Worm (Caenorhabditis elegans) whole organism, late embryonic: ENCODE measurements around the gene F59B10.6.

Experiments
- C38D4.7 ChIP-seq: fragments of 200-800 bp; sonication (Bioruptor generic); optimal IDR thresholded peaks from 2 replicates; lab custom pipeline; 2018; ENCODE audit warnings: mild to moderate bottlenecking, missing genetic modification characterization, moderate library complexity, missing compliant biosample characterization
- T23F11.4 ChIP-seq: fragments of 200-800 bp; sonication (Bioruptor generic); optimal IDR thresholded peaks from 2 replicates; lab custom pipeline; 2018; ENCODE audit warnings: mild to moderate bottlenecking, missing genetic modification characterization, missing compliant biosample characterization
- ahr-1 ChIP-seq: sonication (generic microtip); optimal IDR thresholded peaks from 2 replicates; lab custom pipeline; 2016; ENCODE audit warnings: missing genetic modification characterization, missing compliant biosample characterization
- ceh-18 ChIP-seq: sonication (generic microtip); optimal IDR thresholded peaks from 2 replicates; lab custom pipeline; 2016; ENCODE audit warnings: missing genetic modification characterization, missing compliant biosample characterization
- ceh-22 ChIP-seq: sonication (generic microtip); optimal IDR thresholded peaks from 2 replicates; lab custom pipeline; 2017; ENCODE audit warnings: missing biosample characterization, missing genetic modification characterization
- ceh-24 ChIP-seq: sonication (generic microtip); optimal IDR thresholded peaks from 2 replicates; lab custom pipeline; 2016; ENCODE audit warnings: mild to moderate bottlenecking, missing genetic modification characterization, missing compliant biosample characterization
- ceh-30 ChIP-seq: fragments of 150-350 bp; optimal IDR thresholded peaks from 2 replicates; lab custom pipeline; 2014; ENCODE audit warnings: missing biosample characterization, missing genetic modification characterization
- ceh-31 ChIP-seq: sonication (generic microtip); optimal IDR thresholded peaks from 2 replicates; lab custom pipeline; 2016; ENCODE audit warnings: missing genetic modification characterization, missing compliant biosample characterization
- ceh-34 ChIP-seq: sonication (generic microtip); optimal IDR thresholded peaks from 2 replicates; lab custom pipeline; 2016; ENCODE audit warnings: mild to moderate bottlenecking, missing genetic modification characterization, missing compliant biosample characterization
- ceh-48 ChIP-seq: sonication (generic microtip); optimal IDR thresholded peaks from 2 replicates; lab custom pipeline; 2016; ENCODE audit warnings: missing genetic modification characterization, inconsistent platforms, missing compliant biosample characterization
- dmd-4 ChIP-seq: sonication (generic microtip); optimal IDR thresholded peaks from 2 replicates; lab custom pipeline; 2016; ENCODE audit warnings: borderline replicate concordance, missing genetic modification characterization, missing compliant biosample characterization
- dve-1 ChIP-seq: sonication (generic microtip); optimal IDR thresholded peaks from 2 replicates; lab custom pipeline; 2017; ENCODE audit warnings: antibody characterized with exemption, mild to moderate bottlenecking, missing genetic modification characterization, missing compliant biosample characterization
- elt-2 ChIP-seq: sonication (generic microtip); optimal IDR thresholded peaks from 2 replicates; lab custom pipeline; 2016; ENCODE audit warnings: missing genetic modification reagents, missing genetic modification characterization, missing compliant biosample characterization
- elt-4 ChIP-seq: sonication (generic microtip); optimal IDR thresholded peaks from 2 replicates; lab custom pipeline; 2016; ENCODE audit warnings: missing genetic modification characterization, missing compliant biosample characterization
- fkh-10 ChIP-seq: fragments of 150-350 bp; optimal IDR thresholded peaks from 2 replicates; lab custom pipeline; 2014; ENCODE audit warnings: missing biosample characterization, missing genetic modification reagents, missing genetic modification characterization
- fkh-6 ChIP-seq: sonication (generic microtip); optimal IDR thresholded peaks from 2 replicates; lab custom pipeline; 2016; ENCODE audit warnings: missing genetic modification characterization, missing compliant biosample characterization
- hlh-15 ChIP-seq: sonication (generic microtip); optimal IDR thresholded peaks from 2 replicates; lab custom pipeline; 2016; ENCODE audit warnings: missing genetic modification characterization, missing compliant biosample characterization
- hlh-30 ChIP-seq: sonication (generic microtip); optimal IDR thresholded peaks from 2 replicates; lab custom pipeline; 2017; ENCODE audit warnings: antibody characterized with exemption, missing genetic modification characterization, missing compliant biosample characterization; ENCODE audit not compliant: insufficient read depth
- hlh-6 ChIP-seq: sonication (generic microtip); optimal IDR thresholded peaks from 2 replicates; lab custom pipeline; 2016; ENCODE audit warnings: missing genotype, missing genetic modification characterization, missing compliant biosample characterization
- hlh-8 ChIP-seq: sonication (generic microtip); optimal IDR thresholded peaks from 2 replicates; lab custom pipeline; 2016; ENCODE audit warnings: missing genotype, missing genetic modification characterization, missing compliant biosample characterization
- lim-6 ChIP-seq: sonication (generic microtip); optimal IDR thresholded peaks from 2 replicates; lab custom pipeline; 2016; ENCODE audit warnings: missing genetic modification characterization, missing compliant biosample characterization
- madf-2 ChIP-seq: sonication (generic microtip); optimal IDR thresholded peaks from 2 replicates; lab custom pipeline; 2017; ENCODE audit warnings: missing genetic modification characterization, missing compliant biosample characterization
- mec-3 ChIP-seq: sonication (generic microtip); optimal IDR thresholded peaks from 2 replicates; lab custom pipeline; 2016; ENCODE audit warnings: borderline replicate concordance, missing genetic modification characterization, missing compliant biosample characterization
- nhr-232 ChIP-seq: sonication (generic microtip); optimal IDR thresholded peaks from 2 replicates; lab custom pipeline; 2016; ENCODE audit warnings: missing genetic modification characterization, missing compliant biosample characterization
- odd-2 ChIP-seq: sonication (generic microtip); optimal IDR thresholded peaks from 2 replicates; lab custom pipeline; 2017; ENCODE audit warnings: antibody characterized with exemption, mild to moderate bottlenecking, missing genetic modification characterization, missing compliant biosample characterization
- pag-3 ChIP-seq: sonication (generic microtip); optimal IDR thresholded peaks from 2 replicates; lab custom pipeline; 2016; ENCODE audit warnings: missing compliant biosample characterization, missing genetic modification characterization, borderline replicate concordance
- pat-9 ChIP-seq: fragments of 200-800 bp; sonication (Bioruptor generic); optimal IDR thresholded peaks from 2 replicates; lab custom pipeline; 2018; ENCODE audit warnings: mild to moderate bottlenecking, missing genetic modification characterization, moderate library complexity, missing compliant biosample characterization
- pax-1 ChIP-seq: fragments of 150-350 bp; optimal IDR thresholded peaks from 2 replicates; lab custom pipeline; 2014; ENCODE audit warnings: missing biosample characterization, missing genetic modification characterization
- pqm-1 ChIP-seq: sonication (generic microtip); optimal IDR thresholded peaks from 2 replicates; lab custom pipeline; 2016; ENCODE audit warnings: missing genetic modification characterization, missing compliant biosample characterization
- pros-1 ChIP-seq: fragments of 150-350 bp; optimal IDR thresholded peaks from 2 replicates; lab custom pipeline; 2014; ENCODE audit warnings: missing biosample characterization, missing genetic modification reagents, missing genetic modification characterization
- rnt-1 ChIP-seq: sonication (generic microtip); optimal IDR thresholded peaks from 2 replicates; lab custom pipeline; 2016; ENCODE audit warnings: missing genetic modification characterization, missing compliant biosample characterization
- tbx-7 ChIP-seq: sonication (generic microtip); optimal IDR thresholded peaks from 2 replicates; lab custom pipeline; 2016; ENCODE audit warnings: missing genotype, missing genetic modification characterization, missing compliant biosample characterization
- ttx-3 ChIP-seq: sonication (generic microtip); optimal IDR thresholded peaks from 2 replicates; lab custom pipeline; 2016; ENCODE audit warnings: missing genetic modification reagents, missing genetic modification characterization, missing compliant biosample characterization
- unc-3 ChIP-seq, 2 experiments: fragments of 200-800 bp in 1 of 2; sonication (Bioruptor generic) in 1 of 2; sonication (generic microtip) in 1 of 2; conservative IDR thresholded peaks in 1 of 2; optimal IDR thresholded peaks in 1 of 2; 2 replicates each; pipeline versions ENCODE4 v1.3.6 to Lab custom; 2016 to 2022; ENCODE audit warnings: missing compliant biosample characterization in 2 of 2, missing genetic modification characterization in 2 of 2, missing genetic modification reagents in 1 of 2
- unc-55 ChIP-seq: sonication (generic microtip); optimal IDR thresholded peaks from 2 replicates; lab custom pipeline; 2017; ENCODE audit warnings: missing biosample characterization, missing genetic modification reagents, missing genetic modification characterization
- ztf-16 ChIP-seq: sonication (generic microtip); optimal IDR thresholded peaks from 2 replicates; lab custom pipeline; 2017; ENCODE audit warnings: missing genetic modification characterization, missing compliant biosample characterization

The F59B10.6 gene

ce11 chrII:10547803-10548693, 23.8 kb upstream of the F59B10.6 start:
- TF ChIP-seq fkh-6 (tag; lab: Kevin White, UChicago) (no peak), nhr-232 (tag; lab: Kevin White, UChicago) (no peak), ceh-24 (tag; lab: Kevin White, UChicago) (no peak), pros-1 (tag; lab: Kevin White, UChicago) (no peak), hlh-15 (tag; lab: Kevin White, UChicago) (no peak), ceh-34 (tag; lab: Kevin White, UChicago) (no peak), ttx-3 (tag; lab: Kevin White, UChicago) (no peak), unc-3 (GFP tag; conservative IDR thresholded peaks at IDR 0.05; lab: Robert Waterston, UW) (no peak), unc-3 (tag; optimal IDR thresholded peaks at IDR 0.05; lab: Kevin White, UChicago) (no peak), elt-2 (tag; lab: Kevin White, UChicago) (peak; percentile 39), ceh-18 (tag; lab: Kevin White, UChicago) (no peak), odd-2 (tag; lab: Kevin White, UChicago) (no peak), pag-3 (tag; lab: Kevin White, UChicago) (no peak), hlh-30 (tag; lab: Kevin White, UChicago) (peak; percentile 92), hlh-6 (tag; lab: Kevin White, UChicago) (no peak), elt-4 (tag; lab: Kevin White, UChicago) (no peak), rnt-1 (tag; lab: Kevin White, UChicago) (no peak), pqm-1 (tag; lab: Kevin White, UChicago) (no peak), pat-9 (tag; lab: Kevin White, UChicago) (no peak), fkh-10 (GFP tag; lab: Kevin White, UChicago) (no peak), ceh-31 (tag; lab: Kevin White, UChicago) (peak; percentile 10), hlh-8 (tag; lab: Kevin White, UChicago) (no peak), mec-3 (tag; lab: Kevin White, UChicago) (no peak), T23F11.4 (GFP tag; lab: Kevin White, UChicago) (no peak), pax-1 (no peak)

- peak; percentile 26 for TF ChIP-seq hlh-8 (tag; lab: Kevin White, UChicago)
- no peak for TF ChIP-seq C38D4.7
- TF ChIP-seq lim-6 (tag; lab: Kevin White, UChicago) = peak; percentile 17
- TF ChIP-seq ztf-16 (tag; lab: Kevin White, UChicago) = no peak
- TF ChIP-seq ceh-30 (tag; lab: Kevin White, UChicago) = no peak
- no peak for TF ChIP-seq ceh-48 (tag; lab: Kevin White, UChicago)
- TF ChIP-seq ceh-22 (tag; lab: Kevin White, UChicago) = no peak
- peak; percentile 11 for TF ChIP-seq hlh-6 (tag; lab: Kevin White, UChicago)
- peak; percentile 24 for TF ChIP-seq tbx-7
- TF ChIP-seq ceh-24 (tag; lab: Kevin White, UChicago) = no peak
- peak; percentile 12 for TF ChIP-seq elt-4 (tag; lab: Kevin White, UChicago)
Measured at ce11 chrII:10547311-10547710, 23.0 kb upstream of the F59B10.6 start.

- TF ChIP-seq unc-55 = peak; percentile 79
- TF ChIP-seq elt-2 (tag; lab: Kevin White, UChicago) = no peak
Measured at ce11 chrII:10546784-10547087, 22.5 kb upstream of the F59B10.6 start.

- no peak for TF ChIP-seq ceh-30 (tag; lab: Kevin White, UChicago)
- TF ChIP-seq dmd-4 = no peak
- no peak for TF ChIP-seq hlh-6 (tag; lab: Kevin White, UChicago)
- no peak for TF ChIP-seq ttx-3 (tag; lab: Kevin White, UChicago)
- no peak for TF ChIP-seq ceh-22 (tag; lab: Kevin White, UChicago)
- TF ChIP-seq pros-1 (tag; lab: Kevin White, UChicago) = no peak
- TF ChIP-seq madf-2 (tag; lab: Kevin White, UChicago) = no peak
- no peak for TF ChIP-seq dve-1 (tag; lab: Kevin White, UChicago)
- no peak for TF ChIP-seq elt-2 (tag; lab: Kevin White, UChicago)
- no peak for TF ChIP-seq ahr-1
- no peak for TF ChIP-seq unc-3 (GFP tag; conservative IDR thresholded peaks at IDR 0.05; lab: Robert Waterston, UW)
- TF ChIP-seq unc-3 (tag; optimal IDR thresholded peaks at IDR 0.05; lab: Kevin White, UChicago) = no peak
- TF ChIP-seq rnt-1 (tag; lab: Kevin White, UChicago) = no peak
Measured at ce11 chrII:10545924-10546783, 21.9 kb upstream of the F59B10.6 start.
